Worm (Caenorhabditis elegans) whole organism, midembryonic: ENCODE results near the gene sul-3.

Source experiments
- med-1 ChIP-seq: sonication (generic microtip); optimal IDR thresholded peaks from 2 replicates; lab custom pipeline; 2017; ENCODE audit warnings: missing genetic modification characterization, mild to moderate bottlenecking, missing compliant biosample characterization, antibody characterized with exemption, missing genetic modification reagents; ENCODE audit not compliant: insufficient read depth
- ref-1 ChIP-seq: fragments of 200-800 bp; sonication (Bioruptor generic); conservative IDR thresholded peaks from 2 replicates; pipeline ENCODE4 v1.3.6; 2022; ENCODE audit warnings: missing genetic modification reagents, missing genetic modification characterization, missing compliant biosample characterization
- ztf-23 ChIP-seq: fragments of 200-800 bp; sonication (Bioruptor generic); IDR thresholded peaks from 2 replicates; pipeline ENCODE4 v1.3.6; 2022; ENCODE audit warnings: missing genetic modification reagents, missing genetic modification characterization, missing compliant biosample characterization
- ztf-29 ChIP-seq: fragments of 200-800 bp; sonication (Bioruptor generic); IDR thresholded peaks from 2 replicates; pipeline ENCODE4 v1.3.6; 2022; ENCODE audit warnings: missing genetic modification reagents, missing genetic modification characterization, missing compliant biosample characterization

DNA sequence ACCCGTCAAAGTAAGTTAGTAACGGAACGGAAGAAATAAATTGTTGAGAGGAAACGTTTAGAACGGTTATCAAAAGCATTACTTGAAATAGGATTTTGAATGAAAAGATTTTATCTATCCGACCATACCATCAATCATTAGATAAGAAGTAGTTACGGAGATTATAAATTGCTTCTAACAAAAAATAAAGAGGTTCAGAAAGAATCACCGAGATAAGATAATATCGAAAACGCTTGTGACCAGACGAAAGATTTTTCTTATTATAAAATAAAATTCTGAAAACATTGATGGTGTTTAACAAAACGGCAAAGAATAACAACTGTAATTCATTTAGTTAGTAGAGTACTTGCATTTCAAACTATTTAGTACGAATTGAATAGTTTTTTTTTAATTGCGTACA lies 46.8 kb upstream of the sul-3 start, which contains the start of gene C39D10.8:
- TF ChIP-seq ztf-23 (GFP tag; lab: Robert Waterston, UW) (no peak), ztf-29 (no peak), med-1 (no peak), ref-1 (GFP tag; lab: Robert Waterston, UW) (no peak)
